Fruit fly (Drosophila melanogaster): Measurements from ENCODE around the gene CG9121.

CG9121 gene

DNA sequence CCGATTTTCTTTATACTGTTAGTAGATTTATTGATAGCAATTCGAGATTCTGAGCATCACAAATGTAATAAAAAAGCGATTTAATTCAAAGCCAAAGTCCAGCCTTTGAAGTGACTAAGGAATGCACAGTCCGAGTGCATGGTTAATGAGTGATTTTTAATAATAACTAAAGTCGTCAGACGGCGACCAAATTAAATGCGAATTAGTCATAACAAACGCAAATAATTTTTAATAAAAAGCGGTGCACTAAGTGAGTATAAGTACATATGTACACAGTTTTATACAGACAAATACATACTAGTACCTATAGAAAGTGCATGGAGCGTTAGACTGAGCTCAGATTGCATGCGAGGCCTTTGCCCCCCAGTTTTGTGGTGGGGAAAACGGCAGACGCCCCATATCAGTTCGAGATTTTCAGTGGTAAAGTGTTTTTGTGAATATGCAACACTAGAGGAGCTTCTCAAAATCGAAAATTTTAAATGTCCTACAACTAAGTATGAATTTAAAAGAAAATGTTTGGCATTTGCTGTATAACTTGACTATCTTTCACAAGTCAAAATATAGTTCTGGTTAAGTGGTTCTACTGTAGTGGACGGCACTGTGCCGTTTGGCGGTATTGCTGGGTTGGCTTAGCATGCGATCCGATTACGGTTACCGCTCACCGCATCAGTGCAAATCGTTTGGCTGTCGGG, 48.0 kb downstream of the CG9121 start (continued):
- TF ChIP-seq CG8319 (GFP tag; optimal IDR thresholded peaks at IDR 0.05) (no peak), Met (GFP tag; optimal IDR thresholded peaks at IDR 0.05) (peak; percentile 17), CG6792 (GFP tag; optimal IDR thresholded peaks at IDR 0.05) (peak; percentile 9), Sox14 (GFP tag; optimal IDR thresholded peaks at IDR 0.05) (peak; percentile 39), CG11902 (GFP tag; optimal IDR thresholded peaks at IDR 0.05) (no peak), Sox102F (GFP tag; optimal IDR thresholded peaks at IDR 0.05) (no peak), acj6 (GFP tag; optimal IDR thresholded peaks at IDR 0.05) (peak; percentile 29), Hr4 (GFP tag; optimal IDR thresholded peaks at IDR 0.05) (peak; percentile 83), Blimp-1 (GFP tag; optimal IDR thresholded peaks at IDR 0.05) (no peak), fd85E (GFP tag; optimal IDR thresholded peaks at IDR 0.05) (no peak), esn (GFP tag; optimal IDR thresholded peaks at IDR 0.05) (peak; percentile 41), CG6808 (GFP tag; optimal IDR thresholded peaks at IDR 0.05) (no peak), CG10631 (GFP tag; optimal IDR thresholded peaks at IDR 0.05) (peak; percentile 15), CG6854 (GFP tag; optimal IDR thresholded peaks at IDR 0.05) (no peak), CG16779 (tag; optimal IDR thresholded peaks at IDR 0.05) (no peak), CG7368 (GFP tag; optimal IDR thresholded peaks at IDR 0.05) (no peak), Ets96B (tag; optimal IDR thresholded peaks at IDR 0.05) (peak; percentile 13), Sox15 (GFP tag; optimal IDR thresholded peaks at IDR 0.05) (no peak), Hr38 (GFP tag; optimal IDR thresholded peaks at IDR 0.05) (no peak), CG6163 (GFP tag; IDR thresholded peaks at IDR 0.05) (peak; percentile 82), eg (GFP tag; IDR thresholded peaks at IDR 0.05) (peak; percentile 83), lz (GFP tag; optimal IDR thresholded peaks at IDR 0.05) (peak; percentile 42), pdm3 (GFP tag; optimal IDR thresholded peaks at IDR 0.05) (peak; percentile 47)

DNA sequence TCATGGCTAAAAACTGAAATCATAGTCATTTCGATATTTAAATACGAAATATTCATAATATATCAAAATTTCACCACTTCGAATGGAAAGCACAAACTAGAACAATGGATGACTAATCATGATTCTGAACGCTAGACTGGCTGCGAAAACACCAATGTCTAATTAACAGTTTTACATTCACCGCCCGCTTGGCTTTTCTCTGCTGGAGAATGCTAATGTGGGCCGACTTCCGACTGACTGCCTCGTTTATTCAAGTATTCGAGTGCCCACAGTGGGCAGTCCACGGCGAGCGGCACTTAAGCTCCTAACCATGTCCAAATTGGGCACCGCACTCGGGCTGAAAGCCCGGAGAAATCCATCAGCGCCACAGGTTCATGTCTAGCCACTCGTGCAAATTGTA, 48.8 kb downstream of the CG9121 start:
- peak; percentile 52 for TF ChIP-seq svp (GFP tag)
- peak; percentile 21 for TF ChIP-seq Eip78C (GFP tag)
- TF ChIP-seq Smox (GFP tag; optimal IDR thresholded peaks at IDR 0.05), result no peak
- TF ChIP-seq CG11902 (GFP tag; optimal IDR thresholded peaks at IDR 0.05), result no peak
- TF ChIP-seq CG11762 (GFP tag; optimal IDR thresholded peaks at IDR 0.05; ENCODE audit: insufficient read depth), result no peak

DNA sequence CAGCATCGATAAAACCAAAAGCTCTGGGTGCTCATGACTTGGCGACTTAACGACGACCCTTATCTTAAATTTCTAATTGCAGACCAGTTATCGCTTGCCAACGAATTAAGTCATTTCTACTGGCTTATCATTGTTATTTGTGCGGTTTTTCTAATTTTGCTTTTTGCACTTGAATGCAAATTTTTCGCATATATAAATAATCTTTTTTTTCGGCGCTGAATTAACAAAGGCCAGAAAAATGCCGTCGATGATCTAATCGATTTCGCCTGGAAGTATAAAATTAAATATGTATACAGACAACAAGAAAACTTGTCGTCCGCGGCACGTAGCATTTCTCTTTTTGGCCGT, 49.3 kb downstream of the CG9121 start:
- TF ChIP-seq Ets96B (tag; optimal IDR thresholded peaks at IDR 0.05) (no peak), CG6163 (GFP tag; IDR thresholded peaks at IDR 0.05) (no peak), vri (GFP tag; optimal IDR thresholded peaks at IDR 0.05) (peak; percentile 90), Eip78C (GFP tag) (no peak)

DNA sequence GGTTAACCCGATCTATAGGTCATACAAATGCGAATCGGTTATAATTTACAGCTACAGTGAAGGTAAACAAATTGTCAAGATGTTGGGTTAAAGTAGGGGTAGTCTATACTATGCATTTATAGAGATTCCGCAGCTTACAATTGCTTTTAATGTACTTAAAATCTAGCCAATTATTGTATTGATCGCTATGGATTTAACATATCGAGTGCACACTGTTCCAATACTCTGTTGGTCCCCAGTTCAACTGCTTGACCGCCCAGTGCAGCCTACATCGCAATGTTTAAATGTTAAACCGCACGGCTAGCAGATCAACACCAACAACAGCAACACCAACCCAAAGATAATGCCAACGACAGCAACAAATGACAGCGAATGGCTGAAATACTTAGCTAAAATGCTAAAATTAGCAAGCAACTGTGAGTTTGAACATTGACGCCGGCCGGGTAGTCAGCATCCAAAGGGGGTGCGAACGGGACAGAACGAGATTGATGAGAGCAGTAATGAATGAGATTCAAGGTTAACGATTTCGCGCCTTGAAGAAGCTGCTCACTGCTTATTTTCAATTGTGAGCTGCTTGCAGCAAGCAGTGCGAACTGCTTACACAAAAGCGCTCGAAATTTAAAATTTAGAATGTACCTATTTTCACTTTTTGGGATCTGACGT, 49.8 kb downstream of the CG9121 start:
- TF ChIP-seq svp (GFP tag) (peak; percentile 2), Hr4 (GFP tag; optimal IDR thresholded peaks at IDR 0.05) (peak; percentile 2), Gug (GFP tag; IDR thresholded peaks at IDR 0.05) (peak; percentile 49; the same call in 1 of the 2 replicates), Lpt (GFP tag; optimal IDR thresholded peaks at IDR 0.05) (no peak), salr (GFP tag; optimal IDR thresholded peaks at IDR 0.05) (peak in 1 of 2 experiments; percentile 23), CG6163 (GFP tag; IDR thresholded peaks at IDR 0.05) (peak; percentile 65), dsx (GFP tag; optimal IDR thresholded peaks at IDR 0.05; ENCODE audit: poor library complexity, severe bottlenecking) (peak; percentile 57), OdsH (GFP tag; optimal IDR thresholded peaks at IDR 0.05) (peak; percentile 9), CG16779 (tag; optimal IDR thresholded peaks at IDR 0.05) (no peak), Eip93F (GFP tag; optimal IDR thresholded peaks at IDR 0.05) (no peak), CG11294 (GFP tag; IDR thresholded peaks at IDR 0.05) (peak; percentile 62), eg (GFP tag; IDR thresholded peaks at IDR 0.05) (peak; percentile 73), CG15336 (GFP tag; IDR thresholded peaks at IDR 0.05) (peak; percentile 7; the same call in 1 of the 2 replicates), CG11902 (GFP tag; optimal IDR thresholded peaks at IDR 0.05) (no peak)

Data from whole organism, prepupa.